Fruit fly (Drosophila melanogaster): ENCODE results near the gene shps.

shps gene

dm6 chr3R:24295556-24296465 is 16.4 kb downstream of the shps start (continued):
- peak; percentile 69 for TF ChIP-seq NK7.1 (GFP tag; optimal IDR thresholded peaks at IDR 0.05)
- TF ChIP-seq CG10565 (GFP tag; optimal IDR thresholded peaks at IDR 0.05) = no peak
- TF ChIP-seq Fer3 (tag; optimal IDR thresholded peaks at IDR 0.05) = peak; percentile 78
- peak; percentile 64 for TF ChIP-seq org-1 (GFP tag; optimal IDR thresholded peaks at IDR 0.05)
- TF ChIP-seq Dip3 (GFP tag; optimal IDR thresholded peaks at IDR 0.05) = peak; percentile 80
- peak; percentile 77 for TF ChIP-seq CG4820 (GFP tag; optimal IDR thresholded peaks at IDR 0.05)
- peak; percentile 52 for TF ChIP-seq CG15011 (GFP tag; optimal IDR thresholded peaks at IDR 0.05)
- TF ChIP-seq CG31365 (tag; optimal IDR thresholded peaks at IDR 0.05) = no peak
- no peak for TF ChIP-seq yki (optimal IDR thresholded peaks at IDR 0.05)
- TF ChIP-seq B-H1 (GFP tag; IDR thresholded peaks at IDR 0.05) = peak; percentile 69
- peak; percentile 71 for TF ChIP-seq danr (GFP tag; IDR thresholded peaks at IDR 0.05)
- TF ChIP-seq CG43689 (GFP tag; IDR thresholded peaks at IDR 0.05) = peak; percentile 46; the same call in 1 of the 2 replicates
- no peak; the same call in 2 of the 3 replicates for TF ChIP-seq croc (GFP tag; conservative IDR thresholded peaks at IDR 0.05)
- peak; percentile 64 for TF ChIP-seq Atf3 (GFP tag; optimal IDR thresholded peaks at IDR 0.05)
- TF ChIP-seq knrl (GFP tag; IDR thresholded peaks at IDR 0.05; ENCODE audit: partially characterized antibody) = no peak
- peak; percentile 96 for TF ChIP-seq Med (GFP tag)
- TF ChIP-seq Hr39 (optimal IDR thresholded peaks at IDR 0.05) = no peak
- no peak for TF ChIP-seq Dp (GFP tag; optimal IDR thresholded peaks at IDR 0.05)
- TF ChIP-seq Bdp1 (GFP tag; optimal IDR thresholded peaks at IDR 0.05) = peak; percentile 52
- TF ChIP-seq tap (tag; optimal IDR thresholded peaks at IDR 0.05) = peak; percentile 73
- TF ChIP-seq CG4730 (GFP tag; IDR thresholded peaks at IDR 0.05) = peak; percentile 76
- no peak for TF ChIP-seq CG17912 (GFP tag; optimal IDR thresholded peaks at IDR 0.05)
- peak; percentile 87 for TF ChIP-seq CG17328 (GFP tag; IDR thresholded peaks at IDR 0.05)
- TF ChIP-seq nom (GFP tag; optimal IDR thresholded peaks at IDR 0.05) = peak; percentile 91
- TF ChIP-seq Vsx1 (GFP tag; optimal IDR thresholded peaks at IDR 0.05) = peak; percentile 70
- TF ChIP-seq Taf1 (GFP tag; IDR thresholded peaks at IDR 0.05) = peak; percentile 82
- peak; percentile 78 for TF ChIP-seq Hmr (GFP tag; optimal IDR thresholded peaks at IDR 0.05)
- peak; percentile 89 for TF ChIP-seq CG2120 (GFP tag; optimal IDR thresholded peaks at IDR 0.05)
- TF ChIP-seq CG10366 (GFP tag; IDR thresholded peaks at IDR 0.05) = peak; percentile 75
- TF ChIP-seq slp2 (GFP tag; optimal IDR thresholded peaks at IDR 0.05) = peak; percentile 65
- peak; percentile 76; the same call in 1 of the 2 replicates for TF ChIP-seq al (GFP tag; IDR thresholded peaks at IDR 0.05)
- peak in 1 of 2 experiments; percentile 7 for TF ChIP-seq crp (GFP tag; optimal IDR thresholded peaks at IDR 0.05)
- peak; percentile 56 for TF ChIP-seq CG8944 (GFP tag; optimal IDR thresholded peaks at IDR 0.05)
- TF ChIP-seq CG17361 (GFP tag; IDR thresholded peaks at IDR 0.05) = peak; percentile 75
- TF ChIP-seq CG1529 (GFP tag; optimal IDR thresholded peaks at IDR 0.05) = peak; percentile 40
- peak; percentile 60 to 66 for TF ChIP-seq Trl (optimal IDR thresholded peaks at IDR 0.05)
- TF ChIP-seq Trl (GFP tag; optimal IDR thresholded peaks at IDR 0.05) = peak; percentile 62
- TF ChIP-seq ash1 (GFP tag; optimal IDR thresholded peaks at IDR 0.05) = no peak
- peak; percentile 29 for TF ChIP-seq D19B (GFP tag; optimal IDR thresholded peaks at IDR 0.05)
- no peak for TF ChIP-seq usp (GFP tag; optimal IDR thresholded peaks at IDR 0.05)
- peak; percentile 52 for TF ChIP-seq CG2202 (tag; optimal IDR thresholded peaks at IDR 0.05)
- TF ChIP-seq CG12155 (GFP tag; optimal IDR thresholded peaks at IDR 0.05) = peak; percentile 81
- peak; percentile 66 for TF ChIP-seq zen (tag; optimal IDR thresholded peaks at IDR 0.05)
- TF ChIP-seq CG10462 (GFP tag; optimal IDR thresholded peaks at IDR 0.05) = peak; percentile 63
- TF ChIP-seq CG4282 (GFP tag; optimal IDR thresholded peaks at IDR 0.05) = no peak
- TF ChIP-seq odd (GFP tag; optimal IDR thresholded peaks at IDR 0.05) = peak; percentile 66
- peak; percentile 56 for TF ChIP-seq CG4854 (GFP tag; optimal IDR thresholded peaks at IDR 0.05)
- TF ChIP-seq wor (GFP tag; IDR thresholded peaks at IDR 0.05) = peak; percentile 44; the same call in 1 of the 2 replicates
- peak; percentile 54 for TF ChIP-seq CG6813 (GFP tag; optimal IDR thresholded peaks at IDR 0.05)
- peak in 1 of 3 experiments; percentile 78 for TF ChIP-seq lola (GFP tag; optimal IDR thresholded peaks at IDR 0.05)

All from whole organism, embryonic.